Fruit fly (Drosophila melanogaster) whole organism, embryonic: ENCODE data around the gene CG32259.
A peak's percentile ranks its signal among the peaks of the same experiment; 100 is the strongest.

Source experiments
- ATbp ChIP-seq: fragments of 200-800 bp; sonication (Bioruptor generic); optimal IDR thresholded peaks from 2 replicates; lab custom pipeline; 2017; ENCODE audit warnings: missing biosample characterization, mild to moderate bottlenecking, missing genetic modification characterization, missing genetic modification reagents
- Atf6 ChIP-seq: fragments of 200-800 bp; sonication (Bioruptor generic); IDR thresholded peaks from 2 replicates; pipeline ENCODE4 v1.3.6; 2022; ENCODE audit warnings: missing biosample characterization, missing genetic modification characterization
- CG1024 ChIP-seq: fragments of 200-800 bp; sonication (Bioruptor generic); IDR thresholded peaks from 2 replicates; pipeline ENCODE4 v1.3.6; 2022; ENCODE audit warnings: missing biosample characterization, missing genetic modification characterization
- CG10654 ChIP-seq: fragments of 200-800 bp; sonication (Bioruptor generic); optimal IDR thresholded peaks from 2 replicates; lab custom pipeline; 2016; ENCODE audit warnings: missing biosample characterization, missing genetic modification characterization
- CG12769 ChIP-seq: fragments of 200-800 bp; sonication (Bioruptor generic); optimal IDR thresholded peaks from 2 replicates; lab custom pipeline; 2019; ENCODE audit warnings: missing biosample characterization, mild to moderate bottlenecking, missing genetic modification characterization, moderate library complexity
- CG14014 ChIP-seq: fragments of 200-800 bp; sonication (Bioruptor generic); IDR thresholded peaks from 2 replicates; pipeline ENCODE4 v1.3.6; 2022; ENCODE audit warnings: missing biosample characterization, missing genetic modification characterization
- CG1529 ChIP-seq: fragments of 200-800 bp; sonication (Bioruptor generic); optimal IDR thresholded peaks from 3 replicates; lab custom pipeline; 2018; ENCODE audit warnings: missing biosample characterization, missing genetic modification characterization
- CG15514 ChIP-seq: fragments of 200-800 bp; sonication (Bioruptor generic); optimal IDR thresholded peaks from 3 replicates; lab custom pipeline; 2017; ENCODE audit warnings: missing biosample characterization, missing genetic modification characterization, mild to moderate bottlenecking, moderate library complexity, missing genetic modification reagents
- CG17385 ChIP-seq: fragments of 200-800 bp; sonication (Bioruptor generic); optimal IDR thresholded peaks from 3 replicates; lab custom pipeline; 2018; ENCODE audit warnings: missing biosample characterization, mild to moderate bottlenecking, missing genetic modification characterization
- CG17802 ChIP-seq: fragments of 200-800 bp; sonication (Bioruptor generic); optimal IDR thresholded peaks from 2 replicates; lab custom pipeline; 2018; ENCODE audit warnings: missing biosample characterization, mild to moderate bottlenecking, missing genetic modification characterization, moderate library complexity
- CG2120 ChIP-seq: fragments of 200-800 bp; sonication (Bioruptor generic); optimal IDR thresholded peaks from 3 replicates; lab custom pipeline; 2016; ENCODE audit warnings: missing biosample characterization, missing genetic modification characterization
- CG2875 ChIP-seq: fragments of 200-800 bp; sonication (Bioruptor generic); optimal IDR thresholded peaks from 2 replicates; lab custom pipeline; 2017; ENCODE audit warnings: missing biosample characterization, mild to moderate bottlenecking, missing genetic modification characterization, missing genetic modification reagents
- CG30403 ChIP-seq: fragments of 200-800 bp; sonication (Bioruptor generic); optimal IDR thresholded peaks from 3 replicates; lab custom pipeline; 2016; ENCODE audit warnings: missing biosample characterization, missing genetic modification characterization
- CG3281 ChIP-seq: fragments of 200-800 bp; sonication (Bioruptor generic); optimal IDR thresholded peaks from 3 replicates; lab custom pipeline; 2017; ENCODE audit warnings: missing biosample characterization, mild to moderate bottlenecking, missing genetic modification characterization
- CG34224 ChIP-seq: fragments of 200-800 bp; sonication (Bioruptor generic); IDR thresholded peaks from 3 replicates; pipeline ENCODE4 v1.3.6; 2022; ENCODE audit warnings: missing biosample characterization, missing genetic modification characterization; ENCODE audit not compliant: partially characterized antibody
- CG34376 ChIP-seq: fragments of 200-800 bp; sonication (Bioruptor generic); optimal IDR thresholded peaks from 2 replicates; lab custom pipeline; 2018; ENCODE audit warnings: missing biosample characterization, mild to moderate bottlenecking, missing genetic modification characterization
- CG4707 ChIP-seq: fragments of 200-800 bp; sonication (Bioruptor generic); optimal IDR thresholded peaks from 2 replicates; lab custom pipeline; 2018; ENCODE audit warnings: missing biosample characterization, mild to moderate bottlenecking, missing genetic modification characterization, moderate library complexity
- CG4854 ChIP-seq: fragments of 200-800 bp; sonication (Bioruptor generic); optimal IDR thresholded peaks from 2 replicates; lab custom pipeline; 2016; ENCODE audit warnings: missing biosample characterization, missing genetic modification characterization, inconsistent platforms
- CG6813 ChIP-seq: fragments of 200-800 bp; sonication (Bioruptor generic); optimal IDR thresholded peaks from 2 replicates; lab custom pipeline; 2017; ENCODE audit warnings: missing biosample characterization, missing genetic modification characterization, mild to moderate bottlenecking, moderate library complexity, missing genetic modification reagents
- CG7786 ChIP-seq: fragments of 200-800 bp; sonication (Bioruptor generic); optimal IDR thresholded peaks from 2 replicates; lab custom pipeline; 2016; ENCODE audit warnings: missing biosample characterization, missing genetic modification characterization
- CG8290 ChIP-seq, 3 experiments: fragments of 200-800 bp; sonication (Bioruptor generic); optimal IDR thresholded peaks; 2 replicates each; lab custom pipeline; 2016 to 2019; ENCODE audit warnings: missing biosample characterization in 3 of 3, missing genetic modification characterization in 3 of 3, mild to moderate bottlenecking in 2 of 3, moderate library complexity in 1 of 3
- CG9932 ChIP-seq: fragments of 200-800 bp; sonication (Bioruptor generic); IDR thresholded peaks from 2 replicates; pipeline ENCODE4 v1.3.6; 2022; ENCODE audit warnings: missing biosample characterization, missing genetic modification characterization
- Chrac-16 ChIP-seq: fragments of 200-800 bp; sonication (Bioruptor generic); optimal IDR thresholded peaks from 3 replicates; lab custom pipeline; 2016; ENCODE audit warnings: missing biosample characterization, missing genetic modification characterization
- CrebB ChIP-seq: fragments of 200-800 bp; sonication (Bioruptor generic); optimal IDR thresholded peaks from 3 replicates; lab custom pipeline; 2018; ENCODE audit warnings: missing biosample characterization, mild to moderate bottlenecking, missing genetic modification characterization
- Dip3 ChIP-seq: fragments of 200-800 bp; sonication (Bioruptor generic); optimal IDR thresholded peaks from 3 replicates; lab custom pipeline; 2016; ENCODE audit warnings: missing biosample characterization, missing genetic modification characterization
- Doc3 ChIP-seq: fragments of 200-800 bp; sonication (Bioruptor generic); IDR thresholded peaks from 3 replicates; pipeline ENCODE4 v1.3.6; 2022; ENCODE audit warnings: missing biosample characterization, missing genetic modification characterization; ENCODE audit not compliant: partially characterized antibody
- Ets65A ChIP-seq: fragments of 200-800 bp; sonication (Bioruptor generic); peaks from one replicate; lab custom pipeline; 2016; ENCODE audit warnings: missing biosample characterization, missing genetic modification characterization
- Meics ChIP-seq: fragments of 200-800 bp; sonication (Bioruptor generic); optimal IDR thresholded peaks from 2 replicates; lab custom pipeline; 2017; ENCODE audit warnings: missing biosample characterization, mild to moderate bottlenecking, missing genetic modification characterization
- NK7.1 ChIP-seq: fragments of 200-800 bp; sonication (Bioruptor generic); optimal IDR thresholded peaks from 3 replicates; lab custom pipeline; 2016; ENCODE audit warnings: missing biosample characterization, missing genetic modification characterization
- PHDP ChIP-seq: fragments of 200-800 bp; sonication (Bioruptor generic); optimal IDR thresholded peaks from 3 replicates; lab custom pipeline; 2018; ENCODE audit warnings: missing biosample characterization, mild to moderate bottlenecking, missing genetic modification characterization, moderate library complexity
- Pdp1 ChIP-seq, 2 experiments: fragments of 200-800 bp; sonication (Bioruptor generic); optimal IDR thresholded peaks; 3 replicates each; lab custom pipeline; 2016; ENCODE audit warnings: missing biosample characterization in 2 of 2, missing genetic modification characterization in 2 of 2, mild to moderate bottlenecking in 1 of 2, moderate library complexity in 1 of 2
- Side ChIP-seq: fragments of 200-800 bp; sonication (Bioruptor generic); optimal IDR thresholded peaks from 2 replicates; lab custom pipeline; 2016; ENCODE audit warnings: missing biosample characterization, missing genetic modification characterization
- Six4 ChIP-seq: fragments of 200-800 bp; sonication (Bioruptor generic); optimal IDR thresholded peaks from 2 replicates; lab custom pipeline; 2016; ENCODE audit warnings: missing biosample characterization, missing genetic modification characterization
- Stat92E ChIP-seq, 3 experiments: fragments of >200 bp in 2 of 3; fragments of 200-800 bp in 1 of 3; sonication (Bioruptor generic) in 1 of 3; optimal IDR thresholded peaks; 2 replicates each; lab custom pipeline; 2017 to 2019; ENCODE audit warnings: missing biosample characterization in 3 of 3, missing genetic modification characterization in 3 of 3, mild to moderate bottlenecking in 1 of 3, moderate library complexity in 1 of 3
- aop ChIP-seq: fragments of 200-800 bp; sonication (Bioruptor generic); IDR thresholded peaks from 2 replicates; pipeline ENCODE4 v1.3.6; 2022; ENCODE audit warnings: missing biosample characterization, missing genetic modification characterization
- chm ChIP-seq: fragments of 200-800 bp; sonication (Bioruptor generic); IDR thresholded peaks from 2 replicates; pipeline ENCODE4 v1.3.6; 2022; ENCODE audit warnings: missing biosample characterization, missing genetic modification characterization
- ci ChIP-seq: fragments of 200-800 bp; sonication (Bioruptor generic); IDR thresholded peaks from 3 replicates; pipeline ENCODE4 v1.3.6; 2022; ENCODE audit warnings: missing biosample characterization, missing genetic modification characterization
- ftz-f1 ChIP-seq: fragments of 200-800 bp; sonication (Bioruptor generic); optimal IDR thresholded peaks from 2 replicates; lab custom pipeline; 2016; ENCODE audit warnings: missing biosample characterization, missing genetic modification characterization
- gsb-n ChIP-seq: fragments of 200-800 bp; sonication (Bioruptor generic); optimal IDR thresholded peaks from 3 replicates; lab custom pipeline; 2018; ENCODE audit warnings: missing biosample characterization, mild to moderate bottlenecking, missing genetic modification characterization
- hbn ChIP-seq: fragments of 200-800 bp; sonication (Bioruptor generic); IDR thresholded peaks from 2 replicates; pipeline ENCODE4 v1.3.6; 2022; ENCODE audit warnings: missing biosample characterization, missing genetic modification characterization; ENCODE audit not compliant: partially characterized antibody
- lbe ChIP-seq: fragments of 200-800 bp; sonication (Bioruptor generic); optimal IDR thresholded peaks from 2 replicates; lab custom pipeline; 2016; ENCODE audit warnings: missing biosample characterization, mild to moderate bottlenecking, missing genetic modification characterization
- otp ChIP-seq: fragments of 200-800 bp; sonication (Bioruptor generic); IDR thresholded peaks from 3 replicates; pipeline ENCODE4, ENCODE4 v1.3.6; 2022; ENCODE audit warnings: missing biosample characterization, missing genetic modification characterization
- psq ChIP-seq: fragments of 200-800 bp; sonication (Bioruptor generic); optimal IDR thresholded peaks from 2 replicates; lab custom pipeline; 2017; ENCODE audit warnings: missing biosample characterization, missing genetic modification characterization
- ranshi ChIP-seq: fragments of 200-800 bp; sonication (Bioruptor generic); IDR thresholded peaks from 2 replicates; pipeline ENCODE4 v1.3.6; 2022; ENCODE audit warnings: missing biosample characterization, missing genetic modification characterization
- scrt ChIP-seq: fragments of 200-800 bp; sonication (Bioruptor generic); optimal IDR thresholded peaks from 2 replicates; lab custom pipeline; 2018; ENCODE audit warnings: missing biosample characterization, mild to moderate bottlenecking, missing genetic modification characterization, moderate library complexity
- stc ChIP-seq: fragments of 200-800 bp; sonication (Bioruptor generic); IDR thresholded peaks from 2 replicates; pipeline ENCODE4 v1.3.6; 2022; ENCODE audit warnings: missing biosample characterization, missing genetic modification characterization
- ttk ChIP-seq: fragments of 200-800 bp; sonication (Bioruptor generic); IDR thresholded peaks from 2 replicates; pipeline ENCODE4 v2.1.2; 2022; ENCODE audit warnings: missing biosample characterization, missing genetic modification characterization
- vvl ChIP-seq: fragments of 200-800 bp; sonication (Bioruptor generic); IDR thresholded peaks from 2 replicates; pipeline ENCODE4 v1.3.6; 2022; ENCODE audit warnings: missing biosample characterization, missing genetic modification characterization
- zf30C ChIP-seq: fragments of 200-800 bp; sonication (Bioruptor generic); optimal IDR thresholded peaks from 3 replicates; lab custom pipeline; 2018; ENCODE audit warnings: missing biosample characterization, mild to moderate bottlenecking, missing genetic modification characterization

CG32259 gene

DNA sequence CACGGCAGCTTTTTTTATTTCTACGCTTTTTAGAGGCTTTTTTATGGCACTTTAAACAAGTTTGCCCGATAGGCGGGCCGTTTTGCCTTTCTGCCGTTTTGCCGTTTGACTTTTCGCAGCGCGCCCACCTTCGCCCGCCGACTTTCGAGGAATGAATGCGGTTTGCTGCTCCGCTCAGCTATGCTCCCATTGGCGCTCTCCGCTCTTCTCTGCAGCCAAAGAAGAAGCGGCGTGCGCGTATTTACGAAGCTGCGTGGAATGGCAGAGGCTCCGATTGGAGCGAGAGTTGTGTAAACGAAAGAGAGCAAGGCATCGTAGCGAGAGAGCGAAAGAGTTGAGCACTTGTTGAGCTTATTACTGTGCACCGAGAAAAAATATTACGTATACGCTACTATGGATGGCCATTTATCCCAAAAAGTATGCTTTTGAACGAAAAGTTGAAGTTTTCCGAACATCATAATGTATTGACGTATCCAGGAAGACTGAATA is 2.4 kb downstream of the CG32259 start, which contains the start of gene wit (continued):
- TF ChIP-seq CG17802 (tag; lab: Kevin White, UChicago) (no peak), Six4 (GFP tag; lab: Kevin White, UChicago) (no peak), CG12769 (peak; percentile 90), CG34224 (peak; percentile 75), chm (GFP tag; lab: Robert Waterston, UW) (peak; percentile 83), scrt (peak; percentile 98), Ets65A (GFP tag; lab: Kevin White, UChicago) (peak; percentile 80), zf30C (GFP tag; lab: Kevin White, UChicago) (peak; percentile 74), Stat92E (GFP tag; optimal IDR thresholded peaks at IDR 0.05; lab: Kevin White, UChicago) (no peak), CG2875 (GFP tag; lab: Kevin White, UChicago) (peak; percentile 40), Chrac-16 (GFP tag; lab: Kevin White, UChicago) (no peak), CG1529 (GFP tag; lab: Kevin White, UChicago) (no peak), Pdp1 (GFP tag; optimal IDR thresholded peaks at IDR 0.05; lab: Kevin White, UChicago) (peak in 1 of 2 experiments; percentile 73), stc (GFP tag; lab: Robert Waterston, UW) (no peak), CG6813 (GFP tag; lab: Kevin White, UChicago) (peak; percentile 43), CG7786 (GFP tag; lab: Kevin White, UChicago) (peak; percentile 31), ftz-f1 (GFP tag; lab: Kevin White, UChicago) (peak; percentile 6), Dip3 (GFP tag; lab: Kevin White, UChicago) (no peak), vvl (no peak; the same call in 1 of the 2 replicates), CG14014 (GFP tag; lab: Robert Waterston, UW) (0 out of 2 replicates have a peak, but pooled peaks have one; percentile 13), CG10654 (GFP tag; lab: Kevin White, UChicago) (no peak), CG30403 (GFP tag; lab: Kevin White, UChicago) (peak; percentile 36), CG2120 (GFP tag; lab: Kevin White, UChicago) (peak; percentile 58), CG8290 (GFP tag; optimal IDR thresholded peaks at IDR 0.05; lab: Kevin White, UChicago) (no peak), CG8290 (tag; optimal IDR thresholded peaks at IDR 0.05; lab: Kevin White, UChicago) (peak in 1 of 2 experiments; percentile 73), ttk (GFP tag; lab: Robert Waterston, UW) (0 out of 2 replicates have a peak, but pooled peaks have one; percentile 22), CG3281 (GFP tag; lab: Kevin White, UChicago) (peak; percentile 1), CG34376 (GFP tag; lab: Kevin White, UChicago) (peak; percentile 43), CG17385 (GFP tag; lab: Kevin White, UChicago) (peak; percentile 73), psq (GFP tag; lab: Kevin White, UChicago) (peak; percentile 92), Doc3 (GFP tag; lab: Robert Waterston, UW) (peak; percentile 48; the same call in 1 of the 3 replicates), ATbp (peak; percentile 19), PHDP (tag; lab: Kevin White, UChicago) (peak; percentile 47), hbn (GFP tag; lab: Robert Waterston, UW) (peak; percentile 44), gsb-n (tag; lab: Kevin White, UChicago) (no peak), lbe (GFP tag; lab: Kevin White, UChicago) (peak; percentile 83), NK7.1 (GFP tag; lab: Kevin White, UChicago) (peak; percentile 20), ci (peak; percentile 72; the same call in 2 of the 3 replicates), CG1024 (GFP tag; lab: Robert Waterston, UW) (no peak), CG4854 (GFP tag; lab: Kevin White, UChicago) (peak; percentile 5), otp (GFP tag; lab: Robert Waterston, UW) (peak; percentile 58; the same call in 2 of the 3 replicates), CrebB (tag; lab: Kevin White, UChicago) (peak; percentile 30), CG4707 (GFP tag; lab: Kevin White, UChicago) (peak; percentile 22), Atf6 (GFP tag; lab: Robert Waterston, UW) (0 out of 2 replicates have a peak, but pooled peaks have one; percentile 17), Meics (peak; percentile 11), CG9932 (peak; percentile 32), CG15514 (GFP tag; lab: Kevin White, UChicago) (peak; percentile 52), ranshi (GFP tag; lab: Robert Waterston, UW) (peak; percentile 11; the same call in 1 of the 2 replicates), Side (GFP tag; lab: Kevin White, UChicago) (peak; percentile 5), aop (no peak)
